Worm (Caenorhabditis elegans) whole organism, late embryonic: ENCODE data around the gene ZK637.14.
A peak's percentile ranks its signal among the peaks of the same experiment; 100 is the strongest.

ENCODE experiments used
- C08G9.2 ChIP-seq: sonication (generic microtip); optimal IDR thresholded peaks from 2 replicates; lab custom pipeline; 2016; ENCODE audit warnings: mild to moderate bottlenecking, missing genetic modification characterization, moderate library complexity, missing compliant biosample characterization
- C38D4.7 ChIP-seq: fragments of 200-800 bp; sonication (Bioruptor generic); optimal IDR thresholded peaks from 2 replicates; lab custom pipeline; 2018; ENCODE audit warnings: mild to moderate bottlenecking, missing genetic modification characterization, moderate library complexity, missing compliant biosample characterization
- F13H6.1 ChIP-seq: sonication (generic microtip); optimal IDR thresholded peaks from 2 replicates; lab custom pipeline; 2016; ENCODE audit warnings: missing genetic modification characterization, missing compliant biosample characterization
- K02D7.2 ChIP-seq: sonication (generic microtip); optimal IDR thresholded peaks from 2 replicates; lab custom pipeline; 2017; ENCODE audit warnings: mild to moderate bottlenecking, missing genetic modification characterization, missing compliant biosample characterization
- K09A11.1 ChIP-seq: sonication (generic microtip); optimal IDR thresholded peaks from 2 replicates; lab custom pipeline; 2017; ENCODE audit warnings: antibody characterized with exemption, mild to moderate bottlenecking, missing genetic modification characterization, missing compliant biosample characterization; ENCODE audit not compliant: insufficient read depth
- Y22D7AL.16 ChIP-seq: sonication (generic microtip); optimal IDR thresholded peaks from 2 replicates; lab custom pipeline; 2016; ENCODE audit warnings: missing genetic modification characterization, missing compliant biosample characterization
- ama-1 ChIP-seq: fragments of 150-350 bp; optimal IDR thresholded peaks from 2 replicates; lab custom pipeline; 2014
- ceh-18 ChIP-seq: sonication (generic microtip); optimal IDR thresholded peaks from 2 replicates; lab custom pipeline; 2016; ENCODE audit warnings: missing genetic modification characterization, missing compliant biosample characterization
- ceh-19 ChIP-seq: fragments of 200-800 bp; sonication (Bioruptor generic); optimal IDR thresholded peaks from 2 replicates; lab custom pipeline; 2018; ENCODE audit warnings: mild to moderate bottlenecking, missing genetic modification characterization, missing compliant biosample characterization
- ceh-2 ChIP-seq: sonication (generic microtip); optimal IDR thresholded peaks from 2 replicates; lab custom pipeline; 2016; ENCODE audit warnings: missing genotype, missing genetic modification characterization, missing compliant biosample characterization
- ceh-22 ChIP-seq: sonication (generic microtip); optimal IDR thresholded peaks from 2 replicates; lab custom pipeline; 2017; ENCODE audit warnings: missing biosample characterization, missing genetic modification characterization
- ceh-24 ChIP-seq: sonication (generic microtip); optimal IDR thresholded peaks from 2 replicates; lab custom pipeline; 2016; ENCODE audit warnings: mild to moderate bottlenecking, missing genetic modification characterization, missing compliant biosample characterization
- ceh-31 ChIP-seq: sonication (generic microtip); optimal IDR thresholded peaks from 2 replicates; lab custom pipeline; 2016; ENCODE audit warnings: missing genetic modification characterization, missing compliant biosample characterization
- ceh-34 ChIP-seq: sonication (generic microtip); optimal IDR thresholded peaks from 2 replicates; lab custom pipeline; 2016; ENCODE audit warnings: mild to moderate bottlenecking, missing genetic modification characterization, missing compliant biosample characterization
- ceh-45 ChIP-seq: fragments of 200-800 bp; sonication (Bioruptor generic); IDR thresholded peaks from 2 replicates; pipeline ENCODE4 v1.3.6; 2022; ENCODE audit warnings: missing genetic modification reagents, missing genetic modification characterization, missing compliant biosample characterization
- ceh-6 ChIP-seq: fragments of 200-800 bp; sonication (Bioruptor generic); optimal IDR thresholded peaks from 2 replicates; lab custom pipeline; 2018; ENCODE audit warnings: mild to moderate bottlenecking, missing genetic modification characterization, missing compliant biosample characterization
- ceh-9 ChIP-seq: sonication (generic microtip); optimal IDR thresholded peaks from 2 replicates; lab custom pipeline; 2016; ENCODE audit warnings: mild to moderate bottlenecking, missing genetic modification characterization, inconsistent platforms, missing compliant biosample characterization
- che-1 ChIP-seq: sonication (generic microtip); optimal IDR thresholded peaks from 2 replicates; lab custom pipeline; 2016; ENCODE audit warnings: mild to moderate bottlenecking, missing genetic modification characterization, missing compliant biosample characterization
- dmd-4 ChIP-seq: sonication (generic microtip); optimal IDR thresholded peaks from 2 replicates; lab custom pipeline; 2016; ENCODE audit warnings: borderline replicate concordance, missing genetic modification characterization, missing compliant biosample characterization
- elt-4 ChIP-seq: sonication (generic microtip); optimal IDR thresholded peaks from 2 replicates; lab custom pipeline; 2016; ENCODE audit warnings: missing genetic modification characterization, missing compliant biosample characterization
- ets-4 ChIP-seq: sonication (generic microtip); optimal IDR thresholded peaks from 2 replicates; lab custom pipeline; 2016; ENCODE audit warnings: missing genetic modification characterization, missing compliant biosample characterization
- eyg-1 ChIP-seq: sonication (generic microtip); optimal IDR thresholded peaks from 2 replicates; lab custom pipeline; 2016; ENCODE audit warnings: missing genotype, missing genetic modification characterization, missing compliant biosample characterization
- fax-1 ChIP-seq: sonication (generic microtip); optimal IDR thresholded peaks from 2 replicates; lab custom pipeline; 2016; ENCODE audit warnings: missing genotype, missing genetic modification characterization, missing compliant biosample characterization
- fkh-10 ChIP-seq: fragments of 150-350 bp; optimal IDR thresholded peaks from 2 replicates; lab custom pipeline; 2014; ENCODE audit warnings: missing biosample characterization, missing genetic modification reagents, missing genetic modification characterization
- hlh-13 ChIP-seq: fragments of 200-800 bp; sonication (Bioruptor generic); optimal IDR thresholded peaks from 2 replicates; lab custom pipeline; 2018; ENCODE audit warnings: mild to moderate bottlenecking, missing genetic modification characterization, missing compliant biosample characterization
- hlh-30 ChIP-seq: sonication (generic microtip); optimal IDR thresholded peaks from 2 replicates; lab custom pipeline; 2017; ENCODE audit warnings: antibody characterized with exemption, missing genetic modification characterization, missing compliant biosample characterization; ENCODE audit not compliant: insufficient read depth
- hlh-6 ChIP-seq: sonication (generic microtip); optimal IDR thresholded peaks from 2 replicates; lab custom pipeline; 2016; ENCODE audit warnings: missing genotype, missing genetic modification characterization, missing compliant biosample characterization
- hlh-8 ChIP-seq: sonication (generic microtip); optimal IDR thresholded peaks from 2 replicates; lab custom pipeline; 2016; ENCODE audit warnings: missing genotype, missing genetic modification characterization, missing compliant biosample characterization
- lim-6 ChIP-seq: sonication (generic microtip); optimal IDR thresholded peaks from 2 replicates; lab custom pipeline; 2016; ENCODE audit warnings: missing genetic modification characterization, missing compliant biosample characterization
- lin-11 ChIP-seq: fragments of 200-800 bp; sonication (Bioruptor generic); optimal IDR thresholded peaks from 2 replicates; lab custom pipeline; 2018; ENCODE audit warnings: mild to moderate bottlenecking, missing genetic modification characterization, missing compliant biosample characterization
- madf-2 ChIP-seq: sonication (generic microtip); optimal IDR thresholded peaks from 2 replicates; lab custom pipeline; 2017; ENCODE audit warnings: missing genetic modification characterization, missing compliant biosample characterization
- mec-3 ChIP-seq: sonication (generic microtip); optimal IDR thresholded peaks from 2 replicates; lab custom pipeline; 2016; ENCODE audit warnings: borderline replicate concordance, missing genetic modification characterization, missing compliant biosample characterization
- nfya-1 ChIP-seq: sonication (generic microtip); optimal IDR thresholded peaks from 2 replicates; lab custom pipeline; 2017; ENCODE audit warnings: missing genetic modification characterization, mild to moderate bottlenecking, missing compliant biosample characterization, antibody characterized with exemption, moderate library complexity
- nhr-11 ChIP-seq: fragments of 150-350 bp; optimal IDR thresholded peaks from 2 replicates; lab custom pipeline; 2014; ENCODE audit warnings: missing biosample characterization, missing genetic modification characterization
- nhr-232 ChIP-seq: sonication (generic microtip); optimal IDR thresholded peaks from 2 replicates; lab custom pipeline; 2016; ENCODE audit warnings: missing genetic modification characterization, missing compliant biosample characterization
- npax-4 ChIP-seq: sonication (generic microtip); optimal IDR thresholded peaks from 2 replicates; lab custom pipeline; 2016; ENCODE audit warnings: missing genetic modification characterization, missing compliant biosample characterization
- pag-3 ChIP-seq: sonication (generic microtip); optimal IDR thresholded peaks from 2 replicates; lab custom pipeline; 2016; ENCODE audit warnings: missing compliant biosample characterization, missing genetic modification characterization, borderline replicate concordance
- pat-9 ChIP-seq: fragments of 200-800 bp; sonication (Bioruptor generic); optimal IDR thresholded peaks from 2 replicates; lab custom pipeline; 2018; ENCODE audit warnings: mild to moderate bottlenecking, missing genetic modification characterization, moderate library complexity, missing compliant biosample characterization
- pqm-1 ChIP-seq: sonication (generic microtip); optimal IDR thresholded peaks from 2 replicates; lab custom pipeline; 2016; ENCODE audit warnings: missing genetic modification characterization, missing compliant biosample characterization
- sdc-2 ChIP-seq: sonication (generic microtip); optimal IDR thresholded peaks from 2 replicates; lab custom pipeline; 2016; ENCODE audit warnings: missing genotype, missing genetic modification characterization, missing compliant biosample characterization
- sox-2 ChIP-seq: fragments of 200-800 bp; sonication (Bioruptor generic); IDR thresholded peaks from 2 replicates; pipeline ENCODE4 v1.3.6; 2022; ENCODE audit warnings: missing genetic modification reagents, missing genetic modification characterization, missing compliant biosample characterization
- sox-4 ChIP-seq: sonication (generic microtip); optimal IDR thresholded peaks from 2 replicates; lab custom pipeline; 2017; ENCODE audit warnings: mild to moderate bottlenecking, missing genetic modification characterization, inconsistent platforms, missing compliant biosample characterization
- syd-9 ChIP-seq: sonication (generic microtip); optimal IDR thresholded peaks from 2 replicates; lab custom pipeline; 2016; ENCODE audit warnings: mild to moderate bottlenecking, missing genetic modification characterization, moderate library complexity, missing compliant biosample characterization
- tbx-7 ChIP-seq: sonication (generic microtip); optimal IDR thresholded peaks from 2 replicates; lab custom pipeline; 2016; ENCODE audit warnings: missing genotype, missing genetic modification characterization, missing compliant biosample characterization
- ttx-3 ChIP-seq: sonication (generic microtip); optimal IDR thresholded peaks from 2 replicates; lab custom pipeline; 2016; ENCODE audit warnings: missing genetic modification reagents, missing genetic modification characterization, missing compliant biosample characterization
- unc-42 ChIP-seq: sonication (generic microtip); optimal IDR thresholded peaks from 2 replicates; lab custom pipeline; 2016; ENCODE audit warnings: missing genotype, missing genetic modification characterization, missing compliant biosample characterization
- unc-55 ChIP-seq: sonication (generic microtip); optimal IDR thresholded peaks from 2 replicates; lab custom pipeline; 2017; ENCODE audit warnings: missing biosample characterization, missing genetic modification reagents, missing genetic modification characterization
- unc-86 ChIP-seq: sonication (generic microtip); optimal IDR thresholded peaks from 2 replicates; lab custom pipeline; 2016; ENCODE audit warnings: missing genetic modification characterization, missing compliant biosample characterization
- zip-5 ChIP-seq: sonication (generic microtip); optimal IDR thresholded peaks from 2 replicates; lab custom pipeline; 2016; ENCODE audit warnings: missing genetic modification characterization, missing compliant biosample characterization

Gene ZK637.14

ce11 chrIII:8888956-8889355, at the start of gene ZK637.14:
TSS of gene ZK637.14 (minus strand) at chrIII:8889156.
- TF ChIP-seq unc-55 (GFP tag; lab: Kevin White, UChicago): peak; percentile 35
- no peak for TF ChIP-seq K02D7.2 (tag; lab: Kevin White, UChicago)
- peak; percentile 39 for TF ChIP-seq nfya-1 (tag; lab: Kevin White, UChicago)
- TF ChIP-seq Y22D7AL.16 (tag; lab: Kevin White, UChicago): no peak
- TF ChIP-seq ceh-31 (tag; lab: Kevin White, UChicago): peak; percentile 3
- no peak for TF ChIP-seq ama-1 (lab: Kevin White, UChicago)
- TF ChIP-seq unc-42: peak; percentile 60
- TF ChIP-seq hlh-30 (tag; lab: Kevin White, UChicago): peak; percentile 91

ce11 chrIII:8937571-8937970, 48.6 kb upstream of the ZK637.14 start:
- TF ChIP-seq ttx-3 (tag; lab: Kevin White, UChicago) (peak; percentile 86), syd-9 (peak; percentile 91), hlh-8 (tag; lab: Kevin White, UChicago) (peak; percentile 73), unc-42 (peak; percentile 51), K09A11.1 (tag; lab: Kevin White, UChicago) (peak; percentile 72), F13H6.1 (peak; percentile 69), ceh-45 (peak; percentile 78), tbx-7 (peak; percentile 59), dmd-4 (tag; lab: Kevin White, UChicago) (peak; percentile 84), ceh-18 (tag; lab: Kevin White, UChicago) (peak; percentile 84), pag-3 (tag; lab: Kevin White, UChicago) (no peak), hlh-6 (tag; lab: Kevin White, UChicago) (peak; percentile 96), lim-6 (tag; lab: Kevin White, UChicago) (peak; percentile 75), npax-4 (tag; lab: Kevin White, UChicago) (peak; percentile 82), lin-11 (tag; lab: Kevin White, UChicago) (peak; percentile 86), Y22D7AL.16 (tag; lab: Kevin White, UChicago) (peak; percentile 82), ama-1 (lab: Kevin White, UChicago) (no peak), nfya-1 (tag; lab: Kevin White, UChicago) (peak; percentile 70), ceh-19 (GFP tag; lab: Kevin White, UChicago) (peak; percentile 95), che-1 (tag; lab: Kevin White, UChicago) (peak; percentile 87), ceh-9 (tag; lab: Kevin White, UChicago) (peak; percentile 66), fax-1 (tag; lab: Kevin White, UChicago) (peak; percentile 83), ceh-22 (tag; lab: Kevin White, UChicago) (peak; percentile 56), sdc-2 (peak; percentile 78), pqm-1 (tag; lab: Kevin White, UChicago) (peak; percentile 73), ceh-6 (GFP tag; lab: Kevin White, UChicago) (peak; percentile 93), nhr-11 (tag; lab: Kevin White, UChicago) (no peak), hlh-30 (tag; lab: Kevin White, UChicago) (peak; percentile 4), nhr-232 (tag; lab: Kevin White, UChicago) (peak; percentile 88), unc-86 (peak; percentile 91), C08G9.2 (tag; lab: Kevin White, UChicago) (peak; percentile 76), eyg-1 (peak; percentile 87), pat-9 (tag; lab: Kevin White, UChicago) (peak; percentile 88), zip-5 (tag; lab: Kevin White, UChicago) (peak; percentile 62), elt-4 (tag; lab: Kevin White, UChicago) (no peak), ceh-31 (tag; lab: Kevin White, UChicago) (peak; percentile 77), madf-2 (peak; percentile 87), hlh-13 (peak; percentile 88), mec-3 (no peak), ceh-24 (tag; lab: Kevin White, UChicago) (peak; percentile 85), sox-2 (peak; percentile 76), ets-4 (peak; percentile 3), sox-4 (tag; lab: Kevin White, UChicago) (peak; percentile 89), K02D7.2 (tag; lab: Kevin White, UChicago) (peak; percentile 90), C38D4.7 (GFP tag; lab: Kevin White, UChicago) (peak; percentile 86), fkh-10 (GFP tag; lab: Kevin White, UChicago) (peak; percentile 33), ceh-34 (tag; lab: Kevin White, UChicago) (peak; percentile 94), ceh-2 (tag; lab: Kevin White, UChicago) (peak; percentile 86), unc-55 (GFP tag; lab: Kevin White, UChicago) (no peak)
